Worm (Caenorhabditis elegans): ENCODE results near the gene pho-8.
A peak's percentile ranks its signal among the peaks of the same experiment; 100 is the strongest.

The pho-8 gene

ce11 chrV:11796343-11796742 lies 37.1 kb upstream of the pho-8 start:
- TF ChIP-seq lin-35 (GFP tag; optimal IDR thresholded peaks at IDR 0.05) (no peak), F57A8.1 (GFP tag; optimal IDR thresholded peaks at IDR 0.05) (no peak), ccch-3 (GFP tag; optimal IDR thresholded peaks at IDR 0.05) (no peak), lag-1 (GFP tag; IDR thresholded peaks at IDR 0.05) (no peak), ceh-40 (GFP tag; IDR thresholded peaks at IDR 0.05) (no peak), hrde-1 (tag; optimal IDR thresholded peaks at IDR 0.05; ENCODE audit: borderline replicate concordance) (no peak), lsl-1 (GFP tag; optimal IDR thresholded peaks at IDR 0.05) (no peak), attf-6 (GFP tag; IDR thresholded peaks at IDR 0.05) (no peak), T26A5.8 (tag; optimal IDR thresholded peaks at IDR 0.05) (no peak), Y67H2A.10 (GFP tag; conservative IDR thresholded peaks at IDR 0.05) (no peak), aptf-3 (GFP tag; IDR thresholded peaks at IDR 0.05) (no peak), ztf-18 (tag; optimal IDR thresholded peaks at IDR 0.05) (no peak), madf-6 (GFP tag; IDR thresholded peaks at IDR 0.05) (no peak), ztf-26 (tag; optimal IDR thresholded peaks at IDR 0.05) (no peak), hlh-26 (GFP tag; conservative IDR thresholded peaks at IDR 0.05) (no peak)

- no peak for TF ChIP-seq F37B4.10 (GFP tag; IDR thresholded peaks at IDR 0.05)
- TF ChIP-seq ceh-91 (GFP tag; IDR thresholded peaks at IDR 0.05) = no peak
- TF ChIP-seq nhr-27 (tag; optimal IDR thresholded peaks at IDR 0.05) = no peak
- no peak for TF ChIP-seq tbx-9 (tag; optimal IDR thresholded peaks at IDR 0.05; ENCODE audit: borderline replicate concordance)
- no peak for TF ChIP-seq attf-6 (GFP tag; IDR thresholded peaks at IDR 0.05)
- no peak for TF ChIP-seq aptf-3 (GFP tag; IDR thresholded peaks at IDR 0.05)
- TF ChIP-seq B0019.2 (GFP tag; conservative IDR thresholded peaks at IDR 0.05) = no peak
- no peak for TF ChIP-seq ceh-100 (GFP tag; IDR thresholded peaks at IDR 0.05)
- no peak for TF ChIP-seq lin-54 (GFP tag; optimal IDR thresholded peaks at IDR 0.05)
- no peak for TF ChIP-seq hmg-1.2 (GFP tag; IDR thresholded peaks at IDR 0.05)
- no peak for TF ChIP-seq F39B2.1 (GFP tag; IDR thresholded peaks at IDR 0.05)
- TF ChIP-seq snpc-4 (GFP tag; optimal IDR thresholded peaks at IDR 0.05) = no peak
- no peak for TF ChIP-seq snpc-4 (tag; optimal IDR thresholded peaks at IDR 0.05)
- no peak for TF ChIP-seq ccch-3 (GFP tag; optimal IDR thresholded peaks at IDR 0.05)
- no peak for TF ChIP-seq Y79H2A.3 (GFP tag; conservative IDR thresholded peaks at IDR 0.05)
- TF ChIP-seq rcor-1 (GFP tag; IDR thresholded peaks at IDR 0.05) = no peak
Measured at ce11 chrV:11797272-11797855, 36.1 kb upstream of the pho-8 start.

DNA sequence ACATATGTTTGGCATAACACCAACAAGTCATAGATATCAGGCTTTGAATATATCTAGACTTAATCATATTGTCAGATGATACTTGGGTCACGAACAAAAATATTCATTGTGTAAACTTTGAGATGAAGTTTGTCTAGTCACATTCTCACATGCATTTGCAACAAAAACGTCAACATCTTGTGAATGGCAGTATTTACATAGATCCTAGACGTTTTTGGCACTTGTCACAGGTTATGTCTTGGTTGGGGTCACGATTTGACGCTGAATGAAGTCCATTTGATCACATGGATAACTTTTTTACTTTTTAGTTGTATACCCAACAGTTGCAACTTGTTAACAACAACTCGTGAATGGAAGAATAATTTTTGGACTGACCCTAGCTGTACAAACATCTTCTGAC lies 35.1 kb upstream of the pho-8 start:
- TF ChIP-seq K11D2.4 (GFP tag; IDR thresholded peaks at IDR 0.05) (0 out of 2 replicates have a peak, but pooled peaks have one; percentile 12), ceh-27 (GFP tag; optimal IDR thresholded peaks at IDR 0.05) (no peak)

DNA sequence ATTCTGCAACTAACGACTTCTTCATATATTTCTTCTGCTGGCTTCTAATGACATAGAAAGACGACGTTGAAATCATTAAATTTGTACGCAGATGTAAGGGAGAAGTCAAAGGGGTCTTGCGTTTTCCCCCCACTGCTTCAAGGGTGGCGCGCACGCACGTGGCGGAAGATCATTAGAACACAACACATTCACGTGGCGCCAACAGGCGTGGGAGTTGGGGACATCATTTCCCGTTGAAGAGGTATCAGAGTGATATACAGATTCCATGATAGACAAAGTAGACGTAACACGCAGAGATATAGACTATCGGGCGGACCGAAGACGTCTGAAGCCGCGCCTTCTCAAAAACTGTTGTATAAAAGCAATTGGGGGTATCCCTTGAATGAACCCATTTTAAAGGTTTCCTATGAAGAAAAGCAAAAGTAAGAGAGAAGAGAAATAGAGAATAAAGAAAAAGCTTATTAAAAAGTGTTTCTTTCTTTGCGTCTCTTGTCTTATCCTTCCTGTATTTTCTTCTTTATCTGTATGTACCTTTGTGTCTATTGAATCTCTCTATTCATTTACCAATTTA lies 34.1 kb upstream of the pho-8 start:
- peak; percentile 91 for TF ChIP-seq ztf-26 (tag; optimal IDR thresholded peaks at IDR 0.05)
- TF ChIP-seq K11D2.4 (GFP tag; IDR thresholded peaks at IDR 0.05) = no peak
- peak; percentile 18; the same call in 1 of the 2 replicates for TF ChIP-seq egl-44 (GFP tag; IDR thresholded peaks at IDR 0.05)
- TF ChIP-seq madf-3 (GFP tag; IDR thresholded peaks at IDR 0.05) = 0 out of 2 replicates have a peak, but pooled peaks have one; percentile 19
- peak; percentile 81 for TF ChIP-seq F22D6.2 (tag; optimal IDR thresholded peaks at IDR 0.05)
- no peak for TF ChIP-seq cebp-1 (GFP tag; IDR thresholded peaks at IDR 0.05)
- peak; percentile 3 for TF ChIP-seq cebp-1 (tag; optimal IDR thresholded peaks at IDR 0.05)
- TF ChIP-seq nhr-80 (tag; optimal IDR thresholded peaks at IDR 0.05) = no peak
- TF ChIP-seq B0336.3 (GFP tag; IDR thresholded peaks at IDR 0.05) = no peak
- peak; percentile 51; the same call in 1 of the 2 replicates for TF ChIP-seq C06A6.2 (GFP tag; conservative IDR thresholded peaks at IDR 0.05)
- TF ChIP-seq somi-1 (GFP tag; optimal IDR thresholded peaks at IDR 0.05) = peak; percentile 69
- peak; percentile 70; the same call in 1 of the 2 replicates for TF ChIP-seq nfyb-1 (GFP tag; IDR thresholded peaks at IDR 0.05)
- peak; percentile 86 for TF ChIP-seq die-1 (tag; optimal IDR thresholded peaks at IDR 0.05)
- TF ChIP-seq madf-8 (GFP tag; conservative IDR thresholded peaks at IDR 0.05) = no peak
- no peak for TF ChIP-seq ztf-6 (GFP tag; IDR thresholded peaks at IDR 0.05)
- TF ChIP-seq lin-40 (tag; optimal IDR thresholded peaks at IDR 0.05) = peak; percentile 80
- TF ChIP-seq nfya-1 (tag; optimal IDR thresholded peaks at IDR 0.05; ENCODE audit: borderline replicate concordance, insufficient read depth) = no peak
